Worm (Caenorhabditis elegans) whole organism, L4 larva: Measurements from ENCODE around the gene T15H9.5.
A peak's percentile ranks its signal among the peaks of the same experiment; 100 is the strongest.

Experiments used
- F26F4.8 ChIP-seq: fragments of 200-800 bp; sonication (Bioruptor generic); conservative IDR thresholded peaks from 2 replicates; pipeline ENCODE4 v1.3.6; 2022; ENCODE audit warnings: missing genetic modification characterization, missing compliant biosample characterization
- F44E2.7 ChIP-seq: fragments of 200-800 bp; sonication (Bioruptor generic); IDR thresholded peaks from 2 replicates; pipeline ENCODE4 v2.1.2; 2022; ENCODE audit warnings: missing genetic modification characterization, missing compliant biosample characterization
- F49E8.2 ChIP-seq: sonication (generic microtip); optimal IDR thresholded peaks from 2 replicates; lab custom pipeline; 2016; ENCODE audit warnings: missing compliant biosample characterization, mild to moderate bottlenecking, missing genetic modification characterization, borderline replicate concordance
- R02D3.7 ChIP-seq: fragments of 150-350 bp; sonication (generic microtip); optimal IDR thresholded peaks from 3 replicates; lab custom pipeline; 2014; ENCODE audit warnings: missing biosample characterization, missing genetic modification characterization
- T20F7.1 ChIP-seq: fragments of 200-800 bp; sonication (Bioruptor generic); optimal IDR thresholded peaks from 2 replicates; lab custom pipeline; 2018; ENCODE audit warnings: mild to moderate bottlenecking, missing genetic modification characterization, missing compliant biosample characterization
- aha-1 ChIP-seq: fragments of 150-350 bp; peaks from one replicate; lab custom pipeline; 2014; ENCODE audit warnings: missing biosample characterization, missing genetic modification characterization
- ceh-32 ChIP-seq: sonication (generic microtip); optimal IDR thresholded peaks from 2 replicates; lab custom pipeline; 2016; ENCODE audit warnings: mild to moderate bottlenecking, missing genetic modification characterization, missing compliant biosample characterization; ENCODE audit not compliant: poor library complexity
- ceh-82 ChIP-seq: sonication (generic microtip); optimal IDR thresholded peaks from 2 replicates; lab custom pipeline; 2017; ENCODE audit warnings: missing biosample characterization, missing genetic modification characterization
- cey-2 ChIP-seq: sonication (generic microtip); optimal IDR thresholded peaks from 3 replicates; lab custom pipeline; 2017; ENCODE audit warnings: missing genetic modification characterization, mild to moderate bottlenecking, missing compliant biosample characterization, antibody characterized with exemption, borderline replicate concordance; ENCODE audit not compliant: insufficient read depth
- ctbp-1 ChIP-seq: fragments of 200-800 bp; sonication (Bioruptor generic); IDR thresholded peaks from 2 replicates; pipeline ENCODE4 v1.3.6; 2022; ENCODE audit warnings: missing genetic modification reagents, missing genetic modification characterization, missing compliant biosample characterization
- daf-12 ChIP-seq: fragments of 150-350 bp; optimal IDR thresholded peaks from 2 replicates; lab custom pipeline; 2014; ENCODE audit warnings: missing biosample characterization, missing genetic modification reagents, missing genetic modification characterization
- daf-16 ChIP-seq, 3 experiments: sonication (generic microtip); optimal IDR thresholded peaks; 2 replicates each; lab custom pipeline; 2016 to 2017; ENCODE audit warnings: missing genetic modification characterization in 3 of 3, missing genetic modification reagents in 3 of 3, mild to moderate bottlenecking in 2 of 3, missing compliant biosample characterization in 2 of 3, missing biosample characterization in 1 of 3, moderate library complexity in 1 of 3
- daf-19 ChIP-seq: fragments of 200-800 bp; sonication (Bioruptor generic); conservative IDR thresholded peaks from 2 replicates; pipeline ENCODE4 v1.3.6; 2022; ENCODE audit warnings: missing genetic modification characterization, missing compliant biosample characterization
- dmd-6 ChIP-seq: fragments of 200-800 bp; sonication (Bioruptor generic); IDR thresholded peaks from 2 replicates; pipeline ENCODE4 v1.3.6; 2022; ENCODE audit warnings: missing genetic modification reagents, missing genetic modification characterization, missing compliant biosample characterization
- dmd-9 ChIP-seq: fragments of 200-800 bp; sonication (Bioruptor generic); IDR thresholded peaks from 2 replicates; pipeline ENCODE4 v1.3.6; 2022; ENCODE audit warnings: missing genetic modification reagents, missing genetic modification characterization, missing compliant biosample characterization
- dpl-1 ChIP-seq: fragments of 150-350 bp; optimal IDR thresholded peaks from 2 replicates; lab custom pipeline; 2014; ENCODE audit warnings: missing biosample characterization, missing genetic modification reagents, missing genetic modification characterization
- dve-1 ChIP-seq: sonication (generic microtip); optimal IDR thresholded peaks from 2 replicates; lab custom pipeline; 2017; ENCODE audit warnings: antibody characterized with exemption, mild to moderate bottlenecking, missing genetic modification characterization, missing compliant biosample characterization; ENCODE audit not compliant: insufficient read depth
- egl-43 ChIP-seq: fragments of 200-800 bp; sonication (Bioruptor generic); IDR thresholded peaks from 2 replicates; pipeline ENCODE4 v1.3.6; 2022; ENCODE audit warnings: missing genetic modification reagents, missing genetic modification characterization, missing compliant biosample characterization
- fos-1 ChIP-seq: fragments of 150-350 bp; optimal IDR thresholded peaks from 2 replicates; lab custom pipeline; 2014; ENCODE audit warnings: missing biosample characterization, missing genetic modification characterization
- hif-1 ChIP-seq, 2 experiments: sonication (generic microtip); optimal IDR thresholded peaks; 2 replicates each; lab custom pipeline; 2016 to 2017; ENCODE audit warnings: missing compliant biosample characterization in 2 of 2, missing genetic modification characterization in 2 of 2, missing genetic modification reagents in 2 of 2, missing genotype in 2 of 2, mild to moderate bottlenecking in 1 of 2
- hlh-11 ChIP-seq: fragments of 200-800 bp; sonication (Bioruptor generic); optimal IDR thresholded peaks from 2 replicates; lab custom pipeline; 2018; ENCODE audit warnings: mild to moderate bottlenecking, missing genetic modification characterization, missing compliant biosample characterization
- hlh-30 ChIP-seq: sonication (generic microtip); optimal IDR thresholded peaks from 2 replicates; lab custom pipeline; 2017; ENCODE audit warnings: antibody characterized with exemption, mild to moderate bottlenecking, missing genetic modification characterization, missing compliant biosample characterization; ENCODE audit not compliant: insufficient read depth
- lin-13 ChIP-seq: fragments of 150-350 bp; optimal IDR thresholded peaks from 2 replicates; lab custom pipeline; 2014; ENCODE audit warnings: missing biosample characterization, missing genetic modification reagents, missing genetic modification characterization
- lir-3 ChIP-seq: sonication (generic microtip); optimal IDR thresholded peaks from 2 replicates; lab custom pipeline; 2016; ENCODE audit warnings: mild to moderate bottlenecking, missing genetic modification characterization, missing compliant biosample characterization
- lsy-2 ChIP-seq, 2 experiments: fragments of 150-350 bp in 1 of 2; sonication (generic microtip) in 1 of 2; optimal IDR thresholded peaks; 2 replicates each; lab custom pipeline; 2014 to 2017; ENCODE audit warnings: missing biosample characterization in 2 of 2, missing genetic modification characterization in 2 of 2
- madf-9 ChIP-seq: fragments of 200-800 bp; sonication (Bioruptor generic); conservative IDR thresholded peaks from 2 replicates; pipeline ENCODE4 v1.3.6; 2022; ENCODE audit warnings: missing genetic modification reagents, missing genetic modification characterization, missing compliant biosample characterization
- mep-1 ChIP-seq: fragments of 150-350 bp; sonication (generic microtip); optimal IDR thresholded peaks from 3 replicates; lab custom pipeline; 2014; ENCODE audit warnings: missing biosample characterization, missing genetic modification characterization
- mes-2 ChIP-seq: sonication (generic microtip); optimal IDR thresholded peaks from 2 replicates; lab custom pipeline; 2016; ENCODE audit warnings: missing genotype, mild to moderate bottlenecking, missing genetic modification characterization, missing compliant biosample characterization; ENCODE audit not compliant: poor library complexity, severe bottlenecking
- nhr-10 ChIP-seq: fragments of 150-350 bp; optimal IDR thresholded peaks from 2 replicates; lab custom pipeline; 2014; ENCODE audit warnings: missing biosample characterization, missing genetic modification characterization
- nhr-102 ChIP-seq: sonication (generic microtip); optimal IDR thresholded peaks from 2 replicates; lab custom pipeline; 2016; ENCODE audit warnings: mild to moderate bottlenecking, missing genetic modification characterization, moderate library complexity, missing compliant biosample characterization
- nhr-11 ChIP-seq: fragments of 150-350 bp; optimal IDR thresholded peaks from 2 replicates; lab custom pipeline; 2014; ENCODE audit warnings: missing biosample characterization, missing genetic modification characterization
- nhr-237 ChIP-seq: sonication (generic microtip); optimal IDR thresholded peaks from 2 replicates; lab custom pipeline; 2017; ENCODE audit warnings: missing biosample characterization, missing genetic modification characterization
- nhr-25 ChIP-seq: sonication (generic microtip); optimal IDR thresholded peaks from 2 replicates; lab custom pipeline; 2017; ENCODE audit warnings: missing genetic modification characterization, mild to moderate bottlenecking, missing compliant biosample characterization, antibody characterized with exemption, moderate library complexity, borderline replicate concordance; ENCODE audit not compliant: insufficient read depth
- nhr-28 ChIP-seq: fragments of 150-350 bp; optimal IDR thresholded peaks from 2 replicates; lab custom pipeline; 2014; ENCODE audit warnings: missing biosample characterization, missing genetic modification characterization
- nhr-42 ChIP-seq: fragments of 200-800 bp; sonication (Bioruptor generic); IDR thresholded peaks from 2 replicates; pipeline ENCODE4 v1.3.6; 2022; ENCODE audit warnings: missing genetic modification characterization, missing compliant biosample characterization
- nhr-48 ChIP-seq: sonication (generic microtip); optimal IDR thresholded peaks from 2 replicates; lab custom pipeline; 2016; ENCODE audit warnings: mild to moderate bottlenecking, missing genetic modification characterization, missing compliant biosample characterization
- nhr-6 ChIP-seq: fragments of 150-350 bp; optimal IDR thresholded peaks from 2 replicates; lab custom pipeline; 2014; ENCODE audit warnings: missing biosample characterization, missing genetic modification characterization
- pha-4 ChIP-seq, 2 experiments: fragments of 150-350 bp in 1 of 2; fragments of 200-800 bp in 1 of 2; sonication (Bioruptor generic) in 1 of 2; IDR thresholded peaks in 1 of 2; optimal IDR thresholded peaks in 1 of 2; 2 replicates each; pipeline versions ENCODE4 v1.3.6 to Lab custom; 2014 to 2022; ENCODE audit warnings: missing genetic modification characterization in 2 of 2, missing genetic modification reagents in 2 of 2, missing biosample characterization in 1 of 2, missing compliant biosample characterization in 1 of 2
- php-3 ChIP-seq: fragments of 200-800 bp; sonication (Bioruptor generic); IDR thresholded peaks from 2 replicates; pipeline ENCODE4 v1.3.6; 2022; ENCODE audit warnings: missing genetic modification reagents, missing genetic modification characterization, missing compliant biosample characterization
- pqm-1 ChIP-seq: sonication (generic microtip); optimal IDR thresholded peaks from 2 replicates; lab custom pipeline; 2017; ENCODE audit warnings: missing biosample characterization, missing genetic modification characterization
- rbr-2 ChIP-seq: sonication (generic microtip); optimal IDR thresholded peaks from 2 replicates; lab custom pipeline; 2016; ENCODE audit warnings: missing genotype, missing genetic modification characterization, missing compliant biosample characterization
- saeg-2 ChIP-seq: fragments of 200-800 bp; sonication (Bioruptor generic); IDR thresholded peaks from 2 replicates; pipeline ENCODE4 v1.3.6; 2022; ENCODE audit warnings: missing genetic modification reagents, missing genetic modification characterization, missing compliant biosample characterization
- spr-1 ChIP-seq: sonication (generic microtip); optimal IDR thresholded peaks from 2 replicates; lab custom pipeline; 2016; ENCODE audit warnings: mild to moderate bottlenecking, missing genetic modification characterization, missing compliant biosample characterization
- spr-3 ChIP-seq: fragments of 200-800 bp; sonication (Bioruptor generic); optimal IDR thresholded peaks from 2 replicates; lab custom pipeline; 2018; ENCODE audit warnings: mild to moderate bottlenecking, missing genetic modification characterization, missing compliant biosample characterization
- unc-39 ChIP-seq: sonication (generic microtip); optimal IDR thresholded peaks from 2 replicates; lab custom pipeline; 2017; ENCODE audit warnings: missing biosample characterization, missing genetic modification characterization
- unc-62 ChIP-seq, 3 experiments: fragments of 150-350 bp in 1 of 3; sonication (generic microtip); optimal IDR thresholded peaks in 2 of 3; peaks in 1 of 3; 1 replicate in 1 of 3; 2 replicates in 2 of 3; lab custom pipeline; 2014 to 2017; ENCODE audit warnings: missing biosample characterization in 3 of 3, missing genetic modification characterization in 3 of 3, missing genetic modification reagents in 3 of 3, missing genotype in 1 of 3
- vab-7 ChIP-seq: fragments of 200-800 bp; sonication (Bioruptor generic); IDR thresholded peaks from 2 replicates; pipeline ENCODE4 v1.3.6; 2022; ENCODE audit warnings: missing genetic modification reagents, missing genetic modification characterization, missing compliant biosample characterization
- zip-2 ChIP-seq: fragments of 150-350 bp; optimal IDR thresholded peaks from 2 replicates; lab custom pipeline; 2014; ENCODE audit warnings: missing biosample characterization, missing genetic modification characterization
- ztf-7 ChIP-seq: fragments of 150-350 bp; optimal IDR thresholded peaks from 2 replicates; lab custom pipeline; 2014; ENCODE audit warnings: missing biosample characterization, missing genetic modification characterization

Gene T15H9.5

DNA sequence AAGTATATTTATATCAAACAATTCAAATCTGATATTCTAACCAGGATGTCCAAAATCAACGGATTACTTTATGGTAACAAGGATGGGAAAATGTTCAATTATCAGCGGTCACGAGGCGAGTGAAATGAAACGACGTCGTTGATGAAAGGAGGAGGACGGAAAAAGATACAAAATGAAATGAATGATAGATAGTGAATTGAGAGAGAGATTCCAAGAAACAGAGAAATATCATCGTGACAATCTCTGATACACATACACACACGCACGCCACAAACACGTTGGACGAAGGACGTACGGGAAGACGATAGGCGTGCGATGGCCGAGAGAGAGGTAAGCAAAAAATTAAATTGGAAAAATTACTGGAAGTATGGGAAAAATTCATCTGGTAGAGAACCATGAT lies 10.2 kb downstream of the T15H9.5 start:
- TF ChIP-seq cey-2 (tag; lab: Kevin White, UChicago) = no peak
- TF ChIP-seq nhr-28 (tag; lab: Kevin White, UChicago) = peak; percentile 91
- TF ChIP-seq hif-1 (tag; optimal IDR thresholded peaks at IDR 0.05; lab: Kevin White, UChicago) = peak in 1 of 2 experiments; percentile 37
- no peak for TF ChIP-seq ctbp-1
- TF ChIP-seq dmd-6 (GFP tag; lab: Robert Waterston, UW) = peak; percentile 94
- peak; percentile 66 for TF ChIP-seq mep-1 (tag; lab: Kevin White, UChicago)
- peak; percentile 73 for TF ChIP-seq dve-1 (tag; lab: Kevin White, UChicago)
- no peak for TF ChIP-seq lir-3 (tag; lab: Kevin White, UChicago)
- no peak for TF ChIP-seq madf-9
- TF ChIP-seq nhr-6 (tag; lab: Kevin White, UChicago) = peak; percentile 58
- peak; percentile 28 for TF ChIP-seq pqm-1 (tag; lab: Kevin White, UChicago)
- TF ChIP-seq aha-1 (tag; lab: Kevin White, UChicago) = peak; percentile 95
- no peak for TF ChIP-seq nhr-42
- 0 out of 2 replicates have a peak, but pooled peaks have one; percentile 18 for TF ChIP-seq saeg-2 (GFP tag; lab: Robert Waterston, UW)
- TF ChIP-seq hlh-30 (tag; lab: Kevin White, UChicago) = peak; percentile 91
- TF ChIP-seq pha-4 (GFP tag; IDR thresholded peaks at IDR 0.05; lab: Robert Waterston, UW) = no peak
- no peak for TF ChIP-seq pha-4 (tag; optimal IDR thresholded peaks at IDR 0.05; lab: Kevin White, UChicago)
- no peak for TF ChIP-seq nhr-237 (tag; lab: Kevin White, UChicago)
- no peak for TF ChIP-seq egl-43
- peak; percentile 74 for TF ChIP-seq nhr-10 (tag; lab: Kevin White, UChicago)
- no peak for TF ChIP-seq fos-1
- TF ChIP-seq unc-62 (GFP tag; optimal IDR thresholded peaks at IDR 0.05 in 1 of 2; lab: Kevin White, UChicago) = peak in 1 of 2 experiments; percentile 100
- no peak for TF ChIP-seq unc-62 (tag; optimal IDR thresholded peaks at IDR 0.05; lab: Kevin White, UChicago)
- TF ChIP-seq F44E2.7 (GFP tag; lab: Robert Waterston, UW) = no peak
- TF ChIP-seq F49E8.2 = no peak
- TF ChIP-seq nhr-102 = peak; percentile 49
- TF ChIP-seq ztf-7 (tag; lab: Kevin White, UChicago) = no peak
- no peak for TF ChIP-seq dmd-9
- TF ChIP-seq daf-19 (GFP tag; lab: Robert Waterston, UW) = no peak
- TF ChIP-seq php-3 (GFP tag; lab: Robert Waterston, UW) = peak; percentile 33; the same call in 1 of the 2 replicates
- TF ChIP-seq nhr-11 = peak; percentile 96
- peak; percentile 35 for TF ChIP-seq lin-13 (GFP tag; lab: Kevin White, UChicago)
- TF ChIP-seq mes-2 = peak; percentile 0
- no peak for TF ChIP-seq F26F4.8 (GFP tag; lab: Robert Waterston, UW)
- peak; percentile 8 for TF ChIP-seq dpl-1 (GFP tag; lab: Kevin White, UChicago)
- TF ChIP-seq ceh-32 (tag; lab: Kevin White, UChicago) = no peak
- no peak for TF ChIP-seq unc-39 (tag; lab: Kevin White, UChicago)
- TF ChIP-seq hlh-11 (tag; lab: Kevin White, UChicago) = peak; percentile 88
- TF ChIP-seq nhr-48 (tag; lab: Kevin White, UChicago) = peak; percentile 90
- TF ChIP-seq rbr-2 (tag; lab: Kevin White, UChicago) = peak; percentile 29
- no peak for TF ChIP-seq daf-12 (tag; lab: Kevin White, UChicago)
- TF ChIP-seq lsy-2 (tag; optimal IDR thresholded peaks at IDR 0.05; lab: Kevin White, UChicago) = peak in 1 of 2 experiments; percentile 60
- TF ChIP-seq vab-7 = no peak
- no peak for TF ChIP-seq daf-16 (GFP tag; optimal IDR thresholded peaks at IDR 0.05; lab: Kevin White, UChicago)
- TF ChIP-seq daf-16 (tag; optimal IDR thresholded peaks at IDR 0.05; lab: Kevin White, UChicago) = peak; percentile 82
- peak; percentile 29 for TF ChIP-seq nhr-25
- no peak for TF ChIP-seq T20F7.1 (GFP tag; lab: Kevin White, UChicago)
- no peak for TF ChIP-seq zip-2 (tag; lab: Kevin White, UChicago)
- TF ChIP-seq ceh-82 (tag; lab: Kevin White, UChicago) = no peak
- no peak for TF ChIP-seq spr-1 (tag; lab: Kevin White, UChicago)
- no peak for TF ChIP-seq R02D3.7 (tag; lab: Kevin White, UChicago)
- no peak for TF ChIP-seq spr-3
